Fruit fly (Drosophila melanogaster): ENCODE measurements around the gene prage.

Gene prage

dm6 chrX:1858867-1859266, 85.3 kb downstream of the prage start, which contains the start of gene Lamtor5 (continued):
- no peak for TF ChIP-seq H15 (GFP tag; IDR thresholded peaks at IDR 0.05)
- peak; percentile 73 for TF ChIP-seq gfzf (GFP tag; optimal IDR thresholded peaks at IDR 0.05)
- TF ChIP-seq Dek (tag; optimal IDR thresholded peaks at IDR 0.05), result peak; percentile 34
- TF ChIP-seq CG17359 (tag; optimal IDR thresholded peaks at IDR 0.05), result peak; percentile 44
- no peak for TF ChIP-seq Ets65A (GFP tag)
- no peak for TF ChIP-seq ERR (GFP tag; optimal IDR thresholded peaks at IDR 0.05)
- no peak for TF ChIP-seq odd (GFP tag; optimal IDR thresholded peaks at IDR 0.05)
- no peak for TF ChIP-seq Tbp (GFP tag; optimal IDR thresholded peaks at IDR 0.05)
- no peak for TF ChIP-seq Kr (GFP tag; optimal IDR thresholded peaks at IDR 0.05)
- peak; percentile 10 for TF ChIP-seq zfh2 (GFP tag; optimal IDR thresholded peaks at IDR 0.05)
- TF ChIP-seq eyg (GFP tag; optimal IDR thresholded peaks at IDR 0.05), result no peak
- TF ChIP-seq Vsx1 (GFP tag; optimal IDR thresholded peaks at IDR 0.05), result no peak
- TF ChIP-seq ci (GFP tag; IDR thresholded peaks at IDR 0.05), result peak; percentile 69
- TF ChIP-seq slou (GFP tag; optimal IDR thresholded peaks at IDR 0.05), result peak; percentile 12
- TF ChIP-seq Hr39 (optimal IDR thresholded peaks at IDR 0.05), result no peak
- no peak for TF ChIP-seq Sin3A (optimal IDR thresholded peaks at IDR 0.05)
- peak; percentile 43 for TF ChIP-seq CG13894 (tag; optimal IDR thresholded peaks at IDR 0.05)
- TF ChIP-seq CG10147 (GFP tag; optimal IDR thresholded peaks at IDR 0.05), result no peak
- peak; percentile 88 for TF ChIP-seq MBD-R2 (GFP tag; IDR thresholded peaks at IDR 0.05)
- TF ChIP-seq CG7271 (tag; optimal IDR thresholded peaks at IDR 0.05), result no peak
- peak; percentile 55 for TF ChIP-seq D19A (tag; optimal IDR thresholded peaks at IDR 0.05)
- no peak for TF ChIP-seq CG15011 (GFP tag; optimal IDR thresholded peaks at IDR 0.05)
- peak; percentile 61 for TF ChIP-seq CG12659 (GFP tag; optimal IDR thresholded peaks at IDR 0.05)
- peak; percentile 76 for TF ChIP-seq CG9932 (GFP tag; IDR thresholded peaks at IDR 0.05)
- TF ChIP-seq CG14965 (GFP tag; optimal IDR thresholded peaks at IDR 0.05; ENCODE audit: borderline replicate concordance), result no peak
- peak; percentile 29 for TF ChIP-seq jumu (GFP tag; optimal IDR thresholded peaks at IDR 0.05)
- TF ChIP-seq ind (GFP tag; optimal IDR thresholded peaks at IDR 0.05), result peak; percentile 23
- TF ChIP-seq CG11247 (GFP tag; IDR thresholded peaks at IDR 0.05), result no peak
- no peak for TF ChIP-seq ken (GFP tag; IDR thresholded peaks at IDR 0.05)
- TF ChIP-seq CG13424 (tag; optimal IDR thresholded peaks at IDR 0.05), result peak; percentile 50
- TF ChIP-seq ranshi (GFP tag; IDR thresholded peaks at IDR 0.05), result 0 out of 2 replicates have a peak, but pooled peaks have one; percentile 14
- peak; percentile 1 for TF ChIP-seq NC2β (GFP tag; optimal IDR thresholded peaks at IDR 0.05)
- peak; percentile 32 for TF ChIP-seq NfI (GFP tag; optimal IDR thresholded peaks at IDR 0.05)
- no peak for TF ChIP-seq sna (GFP tag; IDR thresholded peaks at IDR 0.05; ENCODE audit: partially characterized antibody)
- no peak for TF ChIP-seq sc (optimal IDR thresholded peaks at IDR 0.05)
- TF ChIP-seq sc (GFP tag; optimal IDR thresholded peaks at IDR 0.05), result no peak
- TF ChIP-seq az2 (GFP tag; optimal IDR thresholded peaks at IDR 0.05), result peak; percentile 21
- TF ChIP-seq nerfin-1 (tag; optimal IDR thresholded peaks at IDR 0.05), result peak; percentile 30
- peak; percentile 68 for TF ChIP-seq gem (tag; optimal IDR thresholded peaks at IDR 0.05)
- TF ChIP-seq CG10321 (GFP tag; IDR thresholded peaks at IDR 0.05), result 0 out of 2 replicates have a peak, but pooled peaks have one; percentile 16
- peak; percentile 13 for TF ChIP-seq sqz (GFP tag; optimal IDR thresholded peaks at IDR 0.05)
- TF ChIP-seq CG6254 (GFP tag; optimal IDR thresholded peaks at IDR 0.05), result no peak
- TF ChIP-seq mld (GFP tag; IDR thresholded peaks at IDR 0.05; ENCODE audit: partially characterized antibody), result no peak
- no peak for TF ChIP-seq CG8359 (GFP tag; optimal IDR thresholded peaks at IDR 0.05; ENCODE audit: borderline replicate concordance)
- no peak for TF ChIP-seq salm (tag; optimal IDR thresholded peaks at IDR 0.05)
- TF ChIP-seq trem (tag; optimal IDR thresholded peaks at IDR 0.05), result peak; percentile 17
- peak; percentile 41 for TF ChIP-seq phol (tag; optimal IDR thresholded peaks at IDR 0.05)
- TF ChIP-seq kay (GFP tag; optimal IDR thresholded peaks at IDR 0.05), result no peak
- no peak for TF ChIP-seq CG7963 (GFP tag; IDR thresholded peaks at IDR 0.05; ENCODE audit: partially characterized antibody)
- TF ChIP-seq Rfx (GFP tag; IDR thresholded peaks at IDR 0.05), result peak; percentile 78
- TF ChIP-seq insv (GFP tag; optimal IDR thresholded peaks at IDR 0.05), result peak in 1 of 2 experiments; percentile 8
- TF ChIP-seq CG10654 (GFP tag; optimal IDR thresholded peaks at IDR 0.05), result no peak

Measured in whole organism, embryonic.